Worm (Caenorhabditis elegans): Measurements from ENCODE around the gene F44B9.5.

The F44B9.5 gene

DNA sequence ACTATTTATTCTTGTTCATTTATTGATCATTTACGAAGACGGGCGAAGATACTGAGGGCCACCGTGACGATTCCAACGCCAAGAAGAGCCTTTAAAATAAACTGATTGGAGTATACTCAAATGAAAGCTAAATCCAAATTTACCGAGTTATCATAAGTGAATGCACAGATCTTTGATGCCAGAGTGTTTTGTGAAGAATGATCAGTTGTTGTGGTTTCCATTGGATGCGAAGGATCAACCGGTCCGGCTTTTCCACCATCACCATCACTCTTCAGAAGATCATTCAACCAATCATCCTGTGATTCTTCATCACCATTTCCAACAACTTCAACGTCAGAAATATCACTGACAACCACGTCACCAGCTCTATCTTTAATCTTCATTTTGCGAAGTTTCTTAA lies 39.1 kb downstream of the F44B9.5 start (continued):
- TF ChIP-seq rpc-1 (optimal IDR thresholded peaks at IDR 0.05) (no peak), rpc-1 (tag; optimal IDR thresholded peaks at IDR 0.05) (no peak), madf-3 (GFP tag; IDR thresholded peaks at IDR 0.05) (0 out of 2 replicates have a peak, but pooled peaks have one; percentile 4), cebp-1 (GFP tag; IDR thresholded peaks at IDR 0.05) (0 out of 2 replicates have a peak, but pooled peaks have one; percentile 43), cebp-1 (tag; optimal IDR thresholded peaks at IDR 0.05) (peak; percentile 49), him-1 (tag; optimal IDR thresholded peaks at IDR 0.05) (no peak), aptf-2 (GFP tag; conservative IDR thresholded peaks at IDR 0.05) (no peak), die-1 (tag; optimal IDR thresholded peaks at IDR 0.05) (peak; percentile 6), bed-1 (GFP tag; IDR thresholded peaks at IDR 0.05) (no peak), chd-7 (tag; optimal IDR thresholded peaks at IDR 0.05) (peak; percentile 61), B0336.3 (GFP tag; IDR thresholded peaks at IDR 0.05) (no peak), gei-17 (GFP tag; optimal IDR thresholded peaks at IDR 0.05) (no peak), attf-6 (GFP tag; IDR thresholded peaks at IDR 0.05) (0 out of 2 replicates have a peak, but pooled peaks have one; percentile 9), sdz-38 (tag; optimal IDR thresholded peaks at IDR 0.05) (no peak), madf-6 (GFP tag; IDR thresholded peaks at IDR 0.05) (peak; percentile 56; the same call in 1 of the 2 replicates), ekl-4 (GFP tag; IDR thresholded peaks at IDR 0.05) (peak; percentile 36; the same call in 1 of the 2 replicates), fkh-3 (tag; optimal IDR thresholded peaks at IDR 0.05) (no peak), ceh-100 (GFP tag; IDR thresholded peaks at IDR 0.05) (no peak), Y79H2A.3 (GFP tag; conservative IDR thresholded peaks at IDR 0.05) (0 out of 2 replicates have a peak, but pooled peaks have one; percentile 20), lsl-1 (GFP tag; optimal IDR thresholded peaks at IDR 0.05) (no peak), hlh-12 (tag; optimal IDR thresholded peaks at IDR 0.05) (no peak), egrh-3 (GFP tag; IDR thresholded peaks at IDR 0.05) (no peak), B0035.1 (tag; optimal IDR thresholded peaks at IDR 0.05) (peak; percentile 27), rec-8 (tag; optimal IDR thresholded peaks at IDR 0.05) (no peak), nhr-120 (GFP tag; IDR thresholded peaks at IDR 0.05) (0 out of 2 replicates have a peak, but pooled peaks have one; percentile 44), akir-1 (GFP tag; optimal IDR thresholded peaks at IDR 0.05) (no peak), cebp-2 (GFP tag; IDR thresholded peaks at IDR 0.05) (no peak), xnd-1 (tag; optimal IDR thresholded peaks at IDR 0.05) (no peak), madf-10 (tag; optimal IDR thresholded peaks at IDR 0.05) (peak; percentile 7), hsf-1 (GFP tag; IDR thresholded peaks at IDR 0.05) (0 out of 2 replicates have a peak, but pooled peaks have one; percentile 32), ztf-18 (tag; optimal IDR thresholded peaks at IDR 0.05) (no peak), hmg-20 (GFP tag; IDR thresholded peaks at IDR 0.05) (no peak), ets-4 (GFP tag; optimal IDR thresholded peaks at IDR 0.05) (no peak), F22D6.2 (tag; optimal IDR thresholded peaks at IDR 0.05) (no peak), nfya-2 (GFP tag; IDR thresholded peaks at IDR 0.05) (no peak), lin-40 (tag; optimal IDR thresholded peaks at IDR 0.05) (no peak), egl-44 (GFP tag; IDR thresholded peaks at IDR 0.05) (no peak), ztf-3 (GFP tag; optimal IDR thresholded peaks at IDR 0.05) (peak; percentile 2), hmg-1.2 (GFP tag; IDR thresholded peaks at IDR 0.05) (peak; percentile 12; the same call in 1 of the 2 replicates), F57A8.1 (GFP tag; optimal IDR thresholded peaks at IDR 0.05) (no peak), F10E7.11 (tag; optimal IDR thresholded peaks at IDR 0.05) (no peak), nhr-80 (tag; optimal IDR thresholded peaks at IDR 0.05) (no peak), Y53F4B.3 (GFP tag; IDR thresholded peaks at IDR 0.05) (no peak), zfh-2 (GFP tag; conservative IDR thresholded peaks at IDR 0.05) (no peak), ztf-25 (GFP tag; IDR thresholded peaks at IDR 0.05) (no peak), unc-130 (GFP tag; optimal IDR thresholded peaks at IDR 0.05) (peak; percentile 6), lag-1 (GFP tag; IDR thresholded peaks at IDR 0.05) (no peak), F33H1.4 (GFP tag; IDR thresholded peaks at IDR 0.05) (no peak), ztf-26 (tag; optimal IDR thresholded peaks at IDR 0.05) (no peak), nhr-179 (tag; optimal IDR thresholded peaks at IDR 0.05) (no peak)
